Worm (Caenorhabditis elegans) whole organism, L3 larva: ENCODE measurements around the gene T21B10.4.

Experiments used
- R02D3.7 ChIP-seq: fragments of 150-350 bp; optimal IDR thresholded peaks from 2 replicates; lab custom pipeline; 2014; ENCODE audit warnings: missing biosample characterization, missing genetic modification characterization
- ZK546.5 ChIP-seq: sonication (generic microtip); optimal IDR thresholded peaks from 2 replicates; lab custom pipeline; 2017; ENCODE audit warnings: missing biosample characterization, missing genetic modification characterization
- aly-2 ChIP-seq: fragments of 150-350 bp; optimal IDR thresholded peaks from 2 replicates; lab custom pipeline; 2014; ENCODE audit warnings: missing biosample characterization, missing genetic modification characterization
- ama-1 ChIP-seq: fragments of 150-350 bp; optimal IDR thresholded peaks from 2 replicates; lab custom pipeline; 2018
- ceh-16 ChIP-seq: sonication (generic microtip); optimal IDR thresholded peaks from 2 replicates; lab custom pipeline; 2017; ENCODE audit warnings: missing biosample characterization, missing genetic modification characterization
- ceh-28 ChIP-seq: fragments of 150-350 bp; optimal IDR thresholded peaks from 2 replicates; lab custom pipeline; 2014; ENCODE audit warnings: missing biosample characterization, missing genetic modification reagents, missing genetic modification characterization
- ceh-82 ChIP-seq: fragments of 150-350 bp; optimal IDR thresholded peaks from 2 replicates; lab custom pipeline; 2014; ENCODE audit warnings: missing biosample characterization, missing genetic modification characterization
- ceh-9 ChIP-seq: sonication (generic microtip); optimal IDR thresholded peaks from 2 replicates; lab custom pipeline; 2018; ENCODE audit warnings: missing biosample characterization, missing genetic modification characterization
- daf-12 ChIP-seq: fragments of 150-350 bp; optimal IDR thresholded peaks from 2 replicates; lab custom pipeline; 2014; ENCODE audit warnings: missing biosample characterization, missing genetic modification reagents, missing genetic modification characterization
- egl-27 ChIP-seq: sonication (generic microtip); optimal IDR thresholded peaks from 4 replicates; lab custom pipeline; 2017; ENCODE audit warnings: missing biosample characterization, missing genetic modification reagents, missing genetic modification characterization
- egl-5 ChIP-seq: fragments of 150-350 bp; optimal IDR thresholded peaks from 2 replicates; lab custom pipeline; 2017; ENCODE audit warnings: missing biosample characterization, missing genetic modification reagents, missing genetic modification characterization, inconsistent platforms
- elt-1 ChIP-seq: fragments of 150-350 bp; optimal IDR thresholded peaks from 2 replicates; lab custom pipeline; 2014; ENCODE audit warnings: missing biosample characterization, missing genetic modification characterization
- elt-2 ChIP-seq: sonication (generic microtip); optimal IDR thresholded peaks from 2 replicates; lab custom pipeline; 2016; ENCODE audit warnings: missing genetic modification reagents, mild to moderate bottlenecking, missing genetic modification characterization, missing compliant biosample characterization
- elt-3 ChIP-seq, 3 experiments: fragments of 150-350 bp in 1 of 3; sonication (generic microtip) in 2 of 3; optimal IDR thresholded peaks; 2 replicates in 2 of 3; 4 replicates in 1 of 3; lab custom pipeline; 2014 to 2017; ENCODE audit warnings: missing biosample characterization in 3 of 3, missing genetic modification characterization in 3 of 3
- eor-1 ChIP-seq, 2 experiments: fragments of 150-350 bp; optimal IDR thresholded peaks; 2 replicates each; lab custom pipeline; 2014 to 2018; ENCODE audit warnings: missing biosample characterization in 2 of 2, missing genetic modification characterization in 2 of 2
- fkh-10 ChIP-seq: sonication (generic microtip); optimal IDR thresholded peaks from 2 replicates; lab custom pipeline; 2017; ENCODE audit warnings: missing biosample characterization, missing genetic modification reagents, missing genetic modification characterization
- fkh-2 ChIP-seq: fragments of 150-350 bp; optimal IDR thresholded peaks from 2 replicates; lab custom pipeline; 2014; ENCODE audit warnings: missing biosample characterization, missing genetic modification reagents, missing genetic modification characterization
- fos-1 ChIP-seq: fragments of 150-350 bp; optimal IDR thresholded peaks from 2 replicates; lab custom pipeline; 2014; ENCODE audit warnings: missing biosample characterization, missing genetic modification characterization
- hmg-11 ChIP-seq: sonication (generic microtip); optimal IDR thresholded peaks from 2 replicates; lab custom pipeline; 2016; ENCODE audit warnings: missing genetic modification characterization, missing compliant biosample characterization
- jun-1 ChIP-seq: fragments of 150-350 bp; optimal IDR thresholded peaks from 2 replicates; lab custom pipeline; 2014; ENCODE audit warnings: missing biosample characterization, missing genetic modification reagents, missing genetic modification characterization
- lin-15B ChIP-seq: fragments of 150-350 bp; optimal IDR thresholded peaks from 2 replicates; lab custom pipeline; 2014; ENCODE audit warnings: missing biosample characterization, missing genetic modification characterization
- lin-39 ChIP-seq: fragments of 150-350 bp; optimal IDR thresholded peaks from 2 replicates; lab custom pipeline; 2018; ENCODE audit warnings: missing biosample characterization, missing genetic modification reagents, missing genetic modification characterization
- lsy-12 ChIP-seq: sonication (generic microtip); optimal IDR thresholded peaks from 2 replicates; lab custom pipeline; 2016; ENCODE audit warnings: mild to moderate bottlenecking, missing genetic modification characterization, missing compliant biosample characterization
- mdl-1 ChIP-seq: fragments of 150-350 bp; optimal IDR thresholded peaks from 2 replicates; lab custom pipeline; 2014; ENCODE audit warnings: missing biosample characterization, missing genetic modification characterization
- mml-1 ChIP-seq: fragments of 150-350 bp; sonication (generic microtip); optimal IDR thresholded peaks from 3 replicates; lab custom pipeline; 2014; ENCODE audit warnings: missing biosample characterization, missing genetic modification characterization
- nfya-1 ChIP-seq: sonication (generic microtip); optimal IDR thresholded peaks from 2 replicates; lab custom pipeline; 2017; ENCODE audit warnings: missing genetic modification characterization, mild to moderate bottlenecking, missing compliant biosample characterization, antibody characterized with exemption, moderate library complexity; ENCODE audit not compliant: insufficient read depth
- nhr-11 ChIP-seq: fragments of 150-350 bp; optimal IDR thresholded peaks from 2 replicates; lab custom pipeline; 2014; ENCODE audit warnings: missing biosample characterization, missing genetic modification characterization
- nhr-12 ChIP-seq: fragments of 150-350 bp; optimal IDR thresholded peaks from 2 replicates; lab custom pipeline; 2014; ENCODE audit warnings: missing biosample characterization, missing genetic modification characterization
- nhr-23 ChIP-seq: fragments of 150-350 bp; optimal IDR thresholded peaks from 2 replicates; lab custom pipeline; 2014; ENCODE audit warnings: missing biosample characterization, missing genetic modification reagents, missing genetic modification characterization
- nhr-237 ChIP-seq: fragments of 150-350 bp; optimal IDR thresholded peaks from 2 replicates; lab custom pipeline; 2014; ENCODE audit warnings: missing biosample characterization, missing genetic modification characterization
- nhr-25 ChIP-seq: sonication (generic microtip); optimal IDR thresholded peaks from 2 replicates; lab custom pipeline; 2017; ENCODE audit warnings: missing biosample characterization, missing genetic modification characterization
- nhr-28 ChIP-seq: fragments of 150-350 bp; optimal IDR thresholded peaks from 2 replicates; lab custom pipeline; 2014; ENCODE audit warnings: missing biosample characterization, missing genetic modification characterization
- nhr-43 ChIP-seq: sonication (generic microtip); optimal IDR thresholded peaks from 2 replicates; lab custom pipeline; 2016; ENCODE audit warnings: mild to moderate bottlenecking, missing genetic modification characterization, missing compliant biosample characterization; ENCODE audit not compliant: poor library complexity, severe bottlenecking
- nhr-67 ChIP-seq: fragments of 150-350 bp; optimal IDR thresholded peaks from 2 replicates; lab custom pipeline; 2014; ENCODE audit warnings: missing biosample characterization, missing genetic modification characterization
- nhr-76 ChIP-seq: fragments of 150-350 bp; sonication (generic microtip); optimal IDR thresholded peaks from 5 replicates; lab custom pipeline; 2014; ENCODE audit warnings: missing biosample characterization, missing genetic modification characterization
- nhr-77 ChIP-seq: fragments of 150-350 bp; optimal IDR thresholded peaks from 2 replicates; lab custom pipeline; 2014; ENCODE audit warnings: missing biosample characterization, missing genetic modification characterization
- pha-4 ChIP-seq: fragments of 150-350 bp; optimal IDR thresholded peaks from 2 replicates; lab custom pipeline; 2014; ENCODE audit warnings: missing biosample characterization, missing genetic modification reagents, missing genetic modification characterization
- pqm-1 ChIP-seq: fragments of 150-350 bp; optimal IDR thresholded peaks from 2 replicates; lab custom pipeline; 2017; ENCODE audit warnings: missing biosample characterization, missing genetic modification characterization, inconsistent platforms
- sea-2 ChIP-seq: fragments of 150-350 bp; sonication (generic microtip); optimal IDR thresholded peaks from 4 replicates; lab custom pipeline; 2014; ENCODE audit warnings: missing biosample characterization, missing genetic modification reagents, missing genetic modification characterization
- skn-1 ChIP-seq: fragments of 150-350 bp; optimal IDR thresholded peaks from 2 replicates; lab custom pipeline; 2014; ENCODE audit warnings: missing biosample characterization, missing genetic modification characterization
- snpc-4 ChIP-seq: fragments of 150-350 bp; optimal IDR thresholded peaks from 2 replicates; lab custom pipeline; 2014; ENCODE audit warnings: missing biosample characterization, missing genetic modification characterization
- tbx-2 ChIP-seq: sonication (generic microtip); optimal IDR thresholded peaks from 2 replicates; lab custom pipeline; 2016; ENCODE audit warnings: mild to moderate bottlenecking, missing genetic modification characterization, missing compliant biosample characterization
- unc-39 ChIP-seq: sonication (generic microtip); optimal IDR thresholded peaks from 4 replicates; lab custom pipeline; 2017; ENCODE audit warnings: missing biosample characterization, missing genetic modification characterization
- unc-62 ChIP-seq: fragments of 150-350 bp; sonication (generic microtip); optimal IDR thresholded peaks from 4 replicates; lab custom pipeline; 2014; ENCODE audit warnings: missing biosample characterization, missing genetic modification reagents, missing genetic modification characterization
- zag-1 ChIP-seq: fragments of 150-350 bp; optimal IDR thresholded peaks from 2 replicates; lab custom pipeline; 2014; ENCODE audit warnings: missing biosample characterization, missing genetic modification characterization
- ztf-11 ChIP-seq: fragments of 150-350 bp; optimal IDR thresholded peaks from 2 replicates; lab custom pipeline; 2014; ENCODE audit warnings: missing biosample characterization, missing genetic modification characterization
- ztf-4 ChIP-seq: fragments of 150-350 bp; optimal IDR thresholded peaks from 2 replicates; lab custom pipeline; 2014; ENCODE audit warnings: missing biosample characterization, missing genetic modification characterization

T21B10.4 gene

DNA sequence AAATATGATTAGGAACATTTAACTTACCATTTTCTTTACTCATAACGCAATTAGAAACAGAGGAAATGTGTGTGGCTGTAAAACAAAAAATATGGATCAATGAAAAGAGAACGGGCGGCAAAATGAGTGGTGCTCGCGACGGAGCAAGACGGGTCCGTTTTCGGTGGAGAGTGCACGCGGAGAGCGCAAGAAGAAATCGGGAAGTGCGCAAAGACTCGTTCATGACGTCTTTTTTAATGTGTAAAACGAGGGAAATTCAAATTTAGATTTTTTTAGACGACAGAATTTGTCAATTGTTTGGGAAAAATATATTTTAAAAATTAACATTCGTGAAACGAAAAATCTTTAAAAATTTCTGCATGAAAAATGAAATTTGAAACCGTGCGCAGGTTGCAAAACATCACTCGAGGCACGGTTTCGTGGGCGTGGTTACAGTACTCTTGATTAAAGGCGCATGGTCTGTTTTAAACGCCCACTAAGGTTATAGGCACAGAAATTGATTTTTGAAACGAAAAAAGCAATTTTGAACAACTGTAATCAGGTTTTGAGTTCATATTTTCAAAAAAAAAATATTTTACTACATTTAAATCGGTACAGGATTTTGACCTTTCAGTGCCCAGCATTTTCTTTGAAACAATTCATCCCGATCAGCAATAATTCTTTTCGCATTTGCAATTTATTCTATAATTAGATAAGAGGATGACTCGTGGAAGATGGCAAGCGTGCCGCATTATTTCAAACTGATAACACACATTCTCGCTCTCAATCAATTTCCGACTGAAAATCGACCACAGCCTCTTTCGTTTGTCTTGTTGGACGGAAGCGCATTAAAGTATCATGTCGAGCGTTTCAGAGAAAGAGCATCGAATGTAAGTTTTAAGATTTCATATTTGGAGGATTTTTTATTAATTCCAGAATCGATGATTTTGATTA lies 28.8 kb downstream of the T21B10.4 start, which contains the start of the genes szy-20 and C18E9.5:
szy-20 (minus strand) TSS at position 83 of the 933 bp plus-strand sequence.
C18E9.5 (plus strand) TSS at position 730 of the 933 bp plus-strand sequence.
- TF ChIP-seq R02D3.7 (tag; lab: Kevin White, UChicago): peak; percentile 82
- TF ChIP-seq ama-1 (lab: Kevin White, UChicago): peak; percentile 49
- no peak for TF ChIP-seq mml-1 (tag; lab: Kevin White, UChicago)
- TF ChIP-seq tbx-2 (tag; lab: Kevin White, UChicago): peak; percentile 64
- no peak for TF ChIP-seq nhr-11 (tag; lab: Kevin White, UChicago)
- TF ChIP-seq skn-1 (tag; lab: Kevin White, UChicago): peak; percentile 18
- no peak for TF ChIP-seq fkh-2
- no peak for TF ChIP-seq nhr-67 (tag; lab: Kevin White, UChicago)
- no peak for TF ChIP-seq ZK546.5 (tag; lab: Kevin White, UChicago)
- TF ChIP-seq ceh-28 (tag; lab: Kevin White, UChicago): peak; percentile 60
- peak; percentile 20 for TF ChIP-seq egl-5
- peak; percentile 31 for TF ChIP-seq elt-1 (tag; lab: Kevin White, UChicago)
- peak; percentile 70 for TF ChIP-seq lin-39 (tag; lab: Kevin White, UChicago)
- peak; percentile 33 for TF ChIP-seq nhr-77
- TF ChIP-seq ztf-11 (tag; lab: Kevin White, UChicago): no peak
- no peak for TF ChIP-seq nhr-76 (tag; lab: Kevin White, UChicago)
- TF ChIP-seq egl-27 (tag; lab: Kevin White, UChicago): no peak
- TF ChIP-seq fkh-10 (GFP tag; lab: Kevin White, UChicago): peak; percentile 52
- no peak for TF ChIP-seq ceh-9
- TF ChIP-seq ceh-82: peak; percentile 52
- peak; percentile 65 for TF ChIP-seq nhr-43 (tag; lab: Kevin White, UChicago)
- TF ChIP-seq ceh-16: no peak
- TF ChIP-seq hmg-11 (tag; lab: Kevin White, UChicago): peak; percentile 69
- peak; percentile 81 for TF ChIP-seq lin-15B (tag; lab: Kevin White, UChicago)
- TF ChIP-seq unc-62 (GFP tag; lab: Kevin White, UChicago): no peak
- TF ChIP-seq fos-1 (tag; lab: Kevin White, UChicago): no peak
- no peak for TF ChIP-seq mdl-1 (tag; lab: Kevin White, UChicago)
- TF ChIP-seq pqm-1: peak; percentile 72
- TF ChIP-seq daf-12 (tag; lab: Kevin White, UChicago): no peak
- no peak for TF ChIP-seq zag-1 (tag; lab: Kevin White, UChicago)
- TF ChIP-seq nhr-237: no peak
- TF ChIP-seq ztf-4 (tag; lab: Kevin White, UChicago): no peak
- no peak for TF ChIP-seq elt-3 (tag; optimal IDR thresholded peaks at IDR 0.05; lab: Kevin White, UChicago)
- TF ChIP-seq nhr-12: no peak
- TF ChIP-seq elt-2 (tag; lab: Kevin White, UChicago): peak; percentile 76
- peak; percentile 71 for TF ChIP-seq jun-1 (tag; lab: Kevin White, UChicago)
- TF ChIP-seq snpc-4: peak; percentile 59
- no peak for TF ChIP-seq unc-39 (tag; lab: Kevin White, UChicago)
- no peak for TF ChIP-seq eor-1 (tag; optimal IDR thresholded peaks at IDR 0.05; lab: Kevin White, UChicago)
- peak; percentile 57 for TF ChIP-seq lsy-12 (tag; lab: Kevin White, UChicago)
- TF ChIP-seq aly-2: no peak
- TF ChIP-seq pha-4 (tag; lab: Kevin White, UChicago): peak; percentile 78
- peak; percentile 71 for TF ChIP-seq nhr-23 (tag; lab: Kevin White, UChicago)
- no peak for TF ChIP-seq sea-2
- TF ChIP-seq nfya-1: peak; percentile 84
- peak; percentile 27 for TF ChIP-seq nhr-25 (tag; lab: Kevin White, UChicago)
- TF ChIP-seq nhr-28 (tag; lab: Kevin White, UChicago): no peak
